Fruit fly (Drosophila melanogaster) whole organism, larva: ENCODE results near the gene Pcp.

ENCODE experiments used
- noc ChIP-seq: fragments of 200-800 bp; sonication (Bioruptor generic); optimal IDR thresholded peaks from 3 replicates; lab custom pipeline; 2019; ENCODE audit warnings: missing biosample characterization, mild to moderate bottlenecking, missing genetic modification characterization, moderate library complexity

Gene Pcp

dm6 chr2L:7032517-7032951 is 11.1 kb downstream of the Pcp start, which contains the start of the genes Rab30 and Caper:
Rab30 (minus strand) TSS chr2L:7032606.
Caper (plus strand) TSS chr2L:7032721.
- peak; percentile 16 for TF ChIP-seq noc

DNA sequence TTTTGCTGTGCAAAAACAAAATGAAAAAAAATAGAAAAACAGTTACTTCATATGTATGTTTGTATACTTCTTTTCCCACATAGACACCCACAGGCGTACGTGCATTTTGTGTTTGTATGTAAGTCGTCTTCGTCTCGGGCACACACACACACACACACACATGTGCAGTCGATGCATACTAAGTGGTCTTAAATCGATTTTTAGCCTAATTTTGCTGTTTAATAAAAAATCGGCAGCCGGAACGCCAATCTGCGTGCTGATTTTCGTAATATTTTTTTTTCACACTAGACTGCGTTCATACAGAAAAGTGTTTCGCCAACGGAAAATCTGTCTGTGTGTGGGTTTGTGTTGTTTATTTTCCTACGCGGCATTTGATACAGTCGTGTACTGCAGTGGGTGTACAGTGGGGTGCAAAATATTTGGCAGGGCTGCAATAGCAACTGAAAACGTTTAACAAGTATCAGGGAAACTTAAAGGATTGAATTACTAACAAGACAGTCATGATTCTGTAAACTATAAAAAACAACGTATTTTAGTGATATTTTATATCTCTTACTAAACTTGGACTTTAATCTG is 11.7 kb downstream of the Pcp start:
- no peak for TF ChIP-seq noc

- no peak for TF ChIP-seq noc
These were observed 16.4 kb downstream of the Pcp start, which contains the start of gene milt for dm6 chr2L:7037773-7038327. milt (plus strand) TSS chr2L:7037823.

- no peak for TF ChIP-seq noc
These were observed 17.2 kb downstream of the Pcp start for dm6 chr2L:7038404-7039341.

- peak; percentile 72 for TF ChIP-seq noc
These were observed 17.8 kb downstream of the Pcp start for dm6 chr2L:7039342-7039684.

dm6 chr2L:7042150-7042811 is 20.8 kb downstream of the Pcp start:
- TF ChIP-seq noc: peak; percentile 64

DNA sequence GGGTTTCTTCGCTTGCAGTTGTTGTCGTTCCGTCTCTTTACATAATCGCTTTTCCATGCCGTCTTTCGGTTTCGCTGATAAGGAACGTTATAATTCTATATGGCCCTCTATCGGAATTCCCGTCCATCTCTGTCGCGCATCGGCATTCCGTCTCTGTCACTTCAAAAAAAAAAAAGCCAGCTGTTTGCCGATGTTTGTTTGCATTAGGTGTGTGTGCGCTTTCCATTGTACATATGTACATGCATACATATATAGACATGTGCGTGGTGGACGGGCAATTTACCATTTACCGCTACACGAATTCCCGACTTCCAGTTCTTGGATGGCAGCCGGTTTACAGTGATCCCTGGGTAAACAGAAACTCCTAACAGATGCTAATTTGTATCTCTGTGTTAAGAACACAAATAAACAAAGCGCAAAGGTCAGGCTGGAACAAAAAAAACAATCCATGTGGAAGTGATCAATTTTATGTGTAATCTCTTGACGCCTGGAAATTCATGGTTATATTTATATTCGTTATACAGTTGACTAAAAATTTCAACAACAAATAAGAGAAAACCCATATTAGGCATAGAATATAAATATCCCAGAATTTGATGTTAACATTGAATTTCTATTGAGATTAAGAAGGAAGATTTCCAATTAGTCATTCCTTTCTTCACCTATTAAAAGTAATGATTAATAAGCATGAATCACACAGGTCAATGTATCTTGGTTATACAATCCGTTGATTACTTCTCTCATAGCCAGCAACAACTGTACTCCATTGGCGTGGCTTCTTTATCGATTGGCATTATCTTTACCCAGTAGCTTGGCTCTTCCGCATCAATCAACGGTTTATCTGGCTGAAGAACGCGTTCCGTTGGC is 21.8 kb downstream of the Pcp start:
- TF ChIP-seq noc: peak; percentile 46

- TF ChIP-seq noc: peak; percentile 67
These were observed 26.2 kb downstream of the Pcp start for dm6 chr2L:7047703-7048102.

dm6 chr2L:7049009-7049647 is 27.6 kb downstream of the Pcp start:
- TF ChIP-seq noc: peak; percentile 60

dm6 chr2L:7049680-7050289 is 28.3 kb downstream of the Pcp start:
- TF ChIP-seq noc: no peak

DNA sequence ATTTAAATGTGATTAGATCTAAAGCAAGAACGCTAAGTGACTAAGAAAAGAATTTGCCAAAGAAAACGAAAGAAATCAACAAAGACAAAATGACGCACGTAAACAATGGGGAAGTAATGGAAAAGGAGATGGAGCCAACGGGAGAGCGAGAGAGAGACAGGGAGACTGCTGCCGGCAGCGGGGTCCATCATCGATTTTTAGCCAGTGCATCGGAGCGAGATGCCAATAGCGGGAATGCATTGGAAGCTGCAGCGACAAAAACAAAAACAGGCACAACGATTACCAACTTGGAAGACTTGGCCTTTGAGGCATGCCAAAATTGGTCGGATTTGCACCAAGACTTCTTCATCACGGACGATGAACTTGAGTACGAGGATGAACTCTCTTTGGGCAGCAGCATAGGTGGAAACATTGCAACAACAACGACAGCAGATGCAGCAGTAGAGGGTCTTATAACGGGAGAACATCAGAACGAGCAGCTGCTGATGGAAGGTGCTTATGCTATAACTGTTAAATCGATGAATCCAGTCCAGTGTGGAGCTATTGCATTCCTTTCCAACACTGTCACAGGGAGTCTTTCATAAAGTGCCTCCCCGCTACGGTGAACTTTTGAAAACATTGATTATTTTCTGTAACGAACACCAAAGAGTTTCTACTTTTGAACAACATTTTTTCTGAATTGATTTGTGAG is 29.2 kb downstream of the Pcp start:
- no peak for TF ChIP-seq noc

DNA sequence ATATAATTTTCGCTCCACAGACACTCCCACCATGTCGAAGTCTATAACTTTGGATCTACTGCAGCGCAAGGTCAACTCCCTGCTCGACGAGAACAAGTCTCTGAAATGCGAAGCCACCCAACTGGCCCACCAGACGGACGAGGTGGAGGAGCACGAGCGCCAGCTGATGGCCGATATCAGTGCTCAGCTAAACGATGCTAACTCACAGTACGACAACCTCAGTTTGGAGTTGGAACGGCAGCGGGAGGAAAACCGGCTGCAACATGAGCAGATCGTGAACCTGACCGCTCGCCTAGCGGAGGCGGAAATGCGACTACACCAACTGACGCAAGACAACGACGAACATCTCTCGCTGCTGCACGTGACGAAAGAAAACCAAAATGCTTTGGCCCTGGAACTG is 30.3 kb downstream of the Pcp start:
- TF ChIP-seq noc: no peak

DNA sequence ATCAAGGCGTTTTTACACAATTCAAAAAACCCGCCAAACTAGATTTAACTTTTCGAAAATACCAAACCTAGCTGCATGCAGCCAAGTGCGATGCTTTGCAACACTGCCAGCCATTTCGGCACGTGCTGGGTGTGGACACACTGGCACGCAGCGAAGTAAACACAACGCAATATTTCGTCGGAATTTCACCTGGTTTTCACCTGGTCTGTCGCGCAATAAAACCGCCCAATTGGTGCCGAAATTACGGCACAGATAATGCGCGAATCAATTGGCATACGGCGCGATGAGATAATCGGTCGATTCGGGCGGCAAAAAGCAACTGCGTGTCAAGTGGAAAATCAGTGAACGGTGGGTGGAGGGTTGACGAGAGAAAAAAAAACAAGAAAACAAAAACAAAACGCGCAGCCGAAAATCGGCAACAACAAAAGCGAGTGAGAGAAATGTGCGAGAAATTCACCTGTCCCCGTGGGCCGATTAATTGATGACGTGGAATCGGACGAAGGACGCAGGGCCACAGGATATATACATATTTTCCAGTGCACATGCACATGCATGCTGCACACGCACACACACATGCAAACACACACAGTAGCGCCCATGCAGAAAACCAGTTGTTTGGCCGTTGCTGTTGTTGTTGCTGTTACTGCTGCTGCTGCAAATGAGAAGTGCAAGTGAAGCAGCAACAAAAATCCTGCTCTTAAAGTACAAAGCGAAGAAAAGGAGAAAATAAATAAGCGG is 34.9 kb downstream of the Pcp start, which contains the start of gene Mnn1:
Gene Mnn1 (plus strand): TSS at position 113 of the 738 bp plus-strand sequence.
- no peak for TF ChIP-seq noc

dm6 chr2L:7060751-7061150 is 39.3 kb downstream of the Pcp start, which contains the start of gene Mst27D:
Mst27D (minus strand) TSS chr2L:7060851.
- no peak for TF ChIP-seq noc
